Fruit fly (Drosophila melanogaster) whole organism, wandering third instar larva: ENCODE data around the gene RpS20.

ENCODE experiments used
- Abd-B ChIP-seq: fragments of >200 bp; optimal IDR thresholded peaks from 2 replicates; lab custom pipeline; 2017; ENCODE audit warnings: missing biosample characterization, missing genetic modification characterization
- CG32264 ChIP-seq: fragments of 200-800 bp; sonication (Bioruptor generic); optimal IDR thresholded peaks from 2 replicates; lab custom pipeline; 2016; ENCODE audit warnings: missing biosample characterization, missing genetic modification characterization
- CG9705 ChIP-seq: fragments of 200-800 bp; sonication (Bioruptor generic); optimal IDR thresholded peaks from 2 replicates; lab custom pipeline; 2018; ENCODE audit warnings: missing biosample characterization, mild to moderate bottlenecking, missing genetic modification characterization
- CrebA ChIP-seq: fragments of 200-800 bp; sonication (Bioruptor generic); optimal IDR thresholded peaks from 2 replicates; lab custom pipeline; 2016; ENCODE audit warnings: missing biosample characterization, mild to moderate bottlenecking, missing genetic modification characterization, borderline replicate concordance
- Dfd ChIP-seq: fragments of >200 bp; optimal IDR thresholded peaks from 2 replicates; lab custom pipeline; 2017; ENCODE audit warnings: missing biosample characterization, missing genetic modification characterization
- Dif ChIP-seq: fragments of 200-275, 200-300 bp; sonication (Bioruptor generic); optimal IDR thresholded peaks from 2 replicates; lab custom pipeline; 2018; ENCODE audit warnings: missing biosample characterization, missing genetic modification characterization; ENCODE audit not compliant: partially characterized antibody
- GATAd ChIP-seq: sonication (Bioruptor generic); optimal IDR thresholded peaks from 2 replicates; lab custom pipeline; 2016; ENCODE audit warnings: missing biosample characterization, missing genetic modification characterization
- HLH106 ChIP-seq: fragments of 200-800 bp; optimal IDR thresholded peaks from 3 replicates; lab custom pipeline; 2019; ENCODE audit warnings: missing biosample characterization, mild to moderate bottlenecking, missing genetic modification characterization, moderate library complexity
- Hnf4 ChIP-seq: fragments of 200-800 bp; sonication (Bioruptor generic); optimal IDR thresholded peaks from 2 replicates; lab custom pipeline; 2016; ENCODE audit warnings: missing biosample characterization, mild to moderate bottlenecking, missing genetic modification characterization
- Hr78 ChIP-seq: fragments of >200 bp; optimal IDR thresholded peaks from 2 replicates; lab custom pipeline; 2017; ENCODE audit warnings: missing biosample characterization, missing genetic modification characterization
- Hr83 ChIP-seq: fragments of 200-300 bp; sonication (Bioruptor generic); optimal IDR thresholded peaks from 2 replicates; lab custom pipeline; 2016; ENCODE audit warnings: missing biosample characterization, mild to moderate bottlenecking, missing genetic modification characterization, moderate library complexity; ENCODE audit not compliant: poor library complexity, severe bottlenecking
- Jra ChIP-seq: sonication (Bioruptor generic); optimal IDR thresholded peaks from 2 replicates; lab custom pipeline; 2016; ENCODE audit warnings: missing biosample characterization, missing genetic modification characterization
- Mio ChIP-seq: sonication (Bioruptor generic); optimal IDR thresholded peaks from 2 replicates; lab custom pipeline; 2016; ENCODE audit warnings: missing biosample characterization, missing genetic modification characterization
- Myc ChIP-seq: fragments of >200 bp; optimal IDR thresholded peaks from 2 replicates; lab custom pipeline; 2017
- N ChIP-seq: fragments of >200 bp; optimal IDR thresholded peaks from 2 replicates; lab custom pipeline; 2018; ENCODE audit warnings: missing biosample characterization, missing external identifiers, missing genetic modification characterization
- OdsH ChIP-seq: fragments of 200-800 bp; sonication (Bioruptor generic); optimal IDR thresholded peaks from 2 replicates; lab custom pipeline; 2016; ENCODE audit warnings: missing biosample characterization, mild to moderate bottlenecking, missing genetic modification characterization
- Rel ChIP-seq, 2 experiments: fragments of 200-800 bp; sonication (Bioruptor generic) in 1 of 2; optimal IDR thresholded peaks; 2 replicates in 1 of 2; 3 replicates in 1 of 2; lab custom pipeline; 2016 to 2019; ENCODE audit warnings: mild to moderate bottlenecking in 2 of 2, missing biosample characterization in 2 of 2, missing genetic modification characterization in 2 of 2, moderate library complexity in 1 of 2
- Sp1 ChIP-seq: fragments of 200-800 bp; sonication (Bioruptor generic); optimal IDR thresholded peaks from 3 replicates; lab custom pipeline; 2019; ENCODE audit warnings: missing biosample characterization, mild to moderate bottlenecking, missing genetic modification characterization, moderate library complexity
- Vsx2 ChIP-seq: fragments of 200-300, 225-300 bp; sonication (Bioruptor generic); optimal IDR thresholded peaks from 2 replicates; lab custom pipeline; 2018; ENCODE audit warnings: missing biosample characterization, missing genetic modification characterization; ENCODE audit not compliant: partially characterized antibody
- br ChIP-seq: fragments of 200-800 bp; sonication (Bioruptor generic); optimal IDR thresholded peaks from 2 replicates; lab custom pipeline; 2016; ENCODE audit warnings: missing biosample characterization, missing genetic modification characterization
- brk ChIP-seq: fragments of 200-800 bp; sonication (Bioruptor generic); optimal IDR thresholded peaks from 2 replicates; lab custom pipeline; 2016; ENCODE audit warnings: missing biosample characterization, mild to moderate bottlenecking, missing genetic modification characterization
- dl ChIP-seq, 2 experiments: fragments of 175-275, 200-275 bp in 1 of 2; fragments of 200-275 bp in 1 of 2; sonication (Bioruptor generic); optimal IDR thresholded peaks; lab custom pipeline; 2018; ENCODE audit warnings: mild to moderate bottlenecking in 2 of 2, missing biosample characterization in 2 of 2, missing genetic modification characterization in 2 of 2, moderate library complexity in 2 of 2; ENCODE audit not compliant: partially characterized antibody in 2 of 2, insufficient read depth in 1 of 2
- dmrt93B ChIP-seq: fragments of 200-800 bp; sonication (Bioruptor generic); optimal IDR thresholded peaks from 2 replicates; lab custom pipeline; 2018; ENCODE audit warnings: missing biosample characterization, mild to moderate bottlenecking, missing genetic modification characterization
- dsf ChIP-seq: sonication (Bioruptor generic); optimal IDR thresholded peaks from 2 replicates; lab custom pipeline; 2016; ENCODE audit warnings: missing biosample characterization, missing genetic modification characterization, borderline replicate concordance
- ey ChIP-seq: fragments of 200-800 bp; sonication (Bioruptor generic); optimal IDR thresholded peaks from 2 replicates; lab custom pipeline; 2016; ENCODE audit warnings: missing biosample characterization, missing genetic modification characterization
- foxo ChIP-seq, 2 experiments: fragments of 200-800 bp; sonication (Bioruptor generic); optimal IDR thresholded peaks; 2 replicates in 1 of 2; 3 replicates in 1 of 2; lab custom pipeline; 2016 to 2017; ENCODE audit warnings: missing biosample characterization in 2 of 2, missing genetic modification characterization in 2 of 2
- fru ChIP-seq: fragments of 200-800 bp; sonication (Bioruptor generic); optimal IDR thresholded peaks from 3 replicates; lab custom pipeline; 2016; ENCODE audit warnings: missing biosample characterization, mild to moderate bottlenecking, missing genetic modification characterization
- h ChIP-seq: fragments of 200-800 bp; sonication (Bioruptor generic); optimal IDR thresholded peaks from 3 replicates; lab custom pipeline; 2016; ENCODE audit warnings: missing biosample characterization, mild to moderate bottlenecking, missing genetic modification characterization
- jim ChIP-seq: fragments of 175-275, 200-325 bp; sonication (Bioruptor generic); optimal IDR thresholded peaks from 2 replicates; lab custom pipeline; 2016; ENCODE audit warnings: missing biosample characterization, mild to moderate bottlenecking, missing genetic modification characterization
- lola ChIP-seq: fragments of >200 bp; optimal IDR thresholded peaks from 2 replicates; lab custom pipeline; 2017; ENCODE audit warnings: missing biosample characterization, missing genetic modification characterization
- pan ChIP-seq: fragments of >200 bp; optimal IDR thresholded peaks from 2 replicates; lab custom pipeline; 2017
- psq ChIP-seq: fragments of 200-800 bp; sonication (Bioruptor generic); optimal IDR thresholded peaks from 3 replicates; lab custom pipeline; 2017; ENCODE audit warnings: missing biosample characterization, mild to moderate bottlenecking, missing genetic modification characterization, moderate library complexity
- rgr ChIP-seq: fragments of 200-800 bp; sonication (Bioruptor generic); optimal IDR thresholded peaks from 3 replicates; lab custom pipeline; 2016; ENCODE audit warnings: missing biosample characterization, mild to moderate bottlenecking, missing genetic modification characterization
- sage ChIP-seq: fragments of 200-800 bp; sonication (Bioruptor generic); optimal IDR thresholded peaks from 2 replicates; lab custom pipeline; 2016; ENCODE audit warnings: missing biosample characterization, mild to moderate bottlenecking, missing genetic modification characterization
- sv ChIP-seq: fragments of 200-800 bp; sonication (Bioruptor generic); optimal IDR thresholded peaks from 3 replicates; lab custom pipeline; 2016; ENCODE audit warnings: missing biosample characterization, missing genetic modification characterization
- tai ChIP-seq: sonication (Bioruptor generic); optimal IDR thresholded peaks from 2 replicates; lab custom pipeline; 2016; ENCODE audit warnings: missing biosample characterization, missing genetic modification characterization
- usp ChIP-seq: fragments of >200 bp; optimal IDR thresholded peaks from 2 replicates; lab custom pipeline; 2017; ENCODE audit warnings: missing biosample characterization, missing genetic modification characterization
- woc ChIP-seq: sonication (Bioruptor generic); optimal IDR thresholded peaks from 2 replicates; lab custom pipeline; 2016; ENCODE audit warnings: missing biosample characterization, mild to moderate bottlenecking, missing genetic modification characterization

RpS20 gene

dm6 chr3R:20783714-20784435, 38.1 kb upstream of the RpS20 start:
- TF ChIP-seq CG9705 (GFP tag; lab: Kevin White, UChicago): no peak
- peak; percentile 24 for TF ChIP-seq Rel (GFP tag; optimal IDR thresholded peaks at IDR 0.05; lab: Kevin White, UChicago)
- TF ChIP-seq Rel (tag; optimal IDR thresholded peaks at IDR 0.05; lab: Kevin White, UChicago): peak; percentile 72
- no peak for TF ChIP-seq Mio
- TF ChIP-seq jim: peak; percentile 43
- peak in 1 of 2 experiments; percentile 35 for TF ChIP-seq dl (GFP tag; optimal IDR thresholded peaks at IDR 0.05; lab: Kevin White, UChicago; ENCODE audit: insufficient read depth in 1 of 2, partially characterized antibody in 2 of 2)
- peak; percentile 56 for TF ChIP-seq Hnf4
- TF ChIP-seq GATAd (GFP tag; lab: Kevin White, UChicago): peak; percentile 27
- TF ChIP-seq lola: no peak
- TF ChIP-seq OdsH (GFP tag; lab: Kevin White, UChicago): peak; percentile 53
- peak; percentile 32 for TF ChIP-seq ey (GFP tag; lab: Kevin White, UChicago)
- TF ChIP-seq dmrt93B (GFP tag; lab: Kevin White, UChicago): no peak
- TF ChIP-seq usp (GFP tag; lab: Kevin White, UChicago): no peak
- TF ChIP-seq CrebA: peak; percentile 77
- peak; percentile 93 for TF ChIP-seq psq (GFP tag; lab: Kevin White, UChicago)
- TF ChIP-seq Sp1 (GFP tag; lab: Kevin White, UChicago): peak; percentile 52
- peak; percentile 65 for TF ChIP-seq Hr78 (GFP tag; lab: Kevin White, UChicago)
- TF ChIP-seq Dif (GFP tag; lab: Kevin White, UChicago): peak; percentile 68
- TF ChIP-seq woc (GFP tag; lab: Kevin White, UChicago): peak; percentile 8
- peak; percentile 81 for TF ChIP-seq Hr83
- TF ChIP-seq dsf: no peak
- no peak for TF ChIP-seq pan (lab: Kevin White, UChicago)
- TF ChIP-seq Myc (lab: Kevin White, UChicago): no peak
- peak; percentile 67 for TF ChIP-seq h (GFP tag; lab: Kevin White, UChicago)
- peak; percentile 44 for TF ChIP-seq Jra (GFP tag; lab: Kevin White, UChicago)
- peak; percentile 27 for TF ChIP-seq CG32264
- peak; percentile 65 for TF ChIP-seq fru (GFP tag; lab: Kevin White, UChicago)
- peak; percentile 86 for TF ChIP-seq N
- TF ChIP-seq Dfd: no peak
- peak; percentile 65 for TF ChIP-seq rgr (GFP tag; lab: Kevin White, UChicago)
- peak; percentile 5 to 73 for TF ChIP-seq foxo (GFP tag; optimal IDR thresholded peaks at IDR 0.05; lab: Kevin White, UChicago)
- TF ChIP-seq HLH106 (tag; lab: Kevin White, UChicago): no peak
- peak; percentile 43 for TF ChIP-seq sage (GFP tag; lab: Kevin White, UChicago)
- peak; percentile 20 for TF ChIP-seq tai
- TF ChIP-seq Abd-B (GFP tag; lab: Kevin White, UChicago): peak; percentile 72
- TF ChIP-seq sv (GFP tag; lab: Kevin White, UChicago): no peak
- TF ChIP-seq Vsx2 (GFP tag; lab: Kevin White, UChicago): peak; percentile 15
- peak; percentile 52 for TF ChIP-seq br (GFP tag; lab: Kevin White, UChicago)
- no peak for TF ChIP-seq brk (GFP tag; lab: Kevin White, UChicago)

- peak; percentile 57 for TF ChIP-seq brk (GFP tag; lab: Kevin White, UChicago)
- no peak for TF ChIP-seq dsf
- no peak for TF ChIP-seq br (GFP tag; lab: Kevin White, UChicago)
- no peak for TF ChIP-seq Hr78 (GFP tag; lab: Kevin White, UChicago)
- no peak for TF ChIP-seq ey (GFP tag; lab: Kevin White, UChicago)
- TF ChIP-seq Dfd: peak; percentile 97
- no peak for TF ChIP-seq Hr83
- TF ChIP-seq GATAd (GFP tag; lab: Kevin White, UChicago): no peak
- TF ChIP-seq lola: peak; percentile 75
- peak; percentile 17 for TF ChIP-seq OdsH (GFP tag; lab: Kevin White, UChicago)
- TF ChIP-seq foxo (GFP tag; optimal IDR thresholded peaks at IDR 0.05; lab: Kevin White, UChicago): no peak
- peak; percentile 44 for TF ChIP-seq Sp1 (GFP tag; lab: Kevin White, UChicago)
- TF ChIP-seq CG9705 (GFP tag; lab: Kevin White, UChicago): no peak
- TF ChIP-seq woc (GFP tag; lab: Kevin White, UChicago): no peak
- TF ChIP-seq N: no peak
- no peak for TF ChIP-seq Hnf4
- no peak for TF ChIP-seq fru (GFP tag; lab: Kevin White, UChicago)
- TF ChIP-seq Dif (GFP tag; lab: Kevin White, UChicago): peak; percentile 62
- no peak for TF ChIP-seq sage (GFP tag; lab: Kevin White, UChicago)
- peak; percentile 53 for TF ChIP-seq Vsx2 (GFP tag; lab: Kevin White, UChicago)
- TF ChIP-seq Jra (GFP tag; lab: Kevin White, UChicago): no peak
- peak; percentile 94 for TF ChIP-seq psq (GFP tag; lab: Kevin White, UChicago)
- peak; percentile 48 for TF ChIP-seq CrebA
- TF ChIP-seq CG32264: no peak
- no peak for TF ChIP-seq tai
- TF ChIP-seq Rel (GFP tag; optimal IDR thresholded peaks at IDR 0.05; lab: Kevin White, UChicago): no peak
- peak; percentile 76 for TF ChIP-seq Rel (tag; optimal IDR thresholded peaks at IDR 0.05; lab: Kevin White, UChicago)
- no peak for TF ChIP-seq dmrt93B (GFP tag; lab: Kevin White, UChicago)
- no peak for TF ChIP-seq usp (GFP tag; lab: Kevin White, UChicago)
- no peak for TF ChIP-seq Abd-B (GFP tag; lab: Kevin White, UChicago)
- TF ChIP-seq dl (GFP tag; optimal IDR thresholded peaks at IDR 0.05; lab: Kevin White, UChicago; ENCODE audit: insufficient read depth in 1 of 2, partially characterized antibody in 2 of 2): peak; percentile 7 to 62
- TF ChIP-seq Mio: no peak
- no peak for TF ChIP-seq pan (lab: Kevin White, UChicago)
- no peak for TF ChIP-seq jim
- peak; percentile 1 for TF ChIP-seq HLH106 (tag; lab: Kevin White, UChicago)
- no peak for TF ChIP-seq sv (GFP tag; lab: Kevin White, UChicago)
These were observed 37.3 kb upstream of the RpS20 start for dm6 chr3R:20784436-20785368.
